Fruit fly (Drosophila melanogaster) whole organism, embryonic: ENCODE measurements around the gene Alg9.
A peak's percentile ranks its signal among the peaks of the same experiment; 100 is the strongest.

Source experiments
- Atf6 ChIP-seq: fragments of 200-800 bp; sonication (Bioruptor generic); IDR thresholded peaks from 2 replicates; pipeline ENCODE4 v1.3.6; 2022; ENCODE audit warnings: missing biosample characterization, missing genetic modification characterization
- B-H2 ChIP-seq: fragments of 200-800 bp; sonication (Bioruptor generic); optimal IDR thresholded peaks from 2 replicates; lab custom pipeline; 2018; ENCODE audit warnings: missing biosample characterization, mild to moderate bottlenecking, missing genetic modification characterization
- CG10274 ChIP-seq: fragments of 200-800 bp; sonication (Bioruptor generic); optimal IDR thresholded peaks from 3 replicates; lab custom pipeline; 2017; ENCODE audit warnings: missing biosample characterization, mild to moderate bottlenecking, missing genetic modification characterization
- CG1233 ChIP-seq: fragments of 200-800 bp; sonication (Bioruptor generic); optimal IDR thresholded peaks from 4 replicates; lab custom pipeline; 2018; ENCODE audit warnings: missing biosample characterization, mild to moderate bottlenecking, missing genetic modification characterization
- CG13624 ChIP-seq: fragments of 200-800 bp; sonication (Bioruptor generic); optimal IDR thresholded peaks from 2 replicates; lab custom pipeline; 2016; ENCODE audit warnings: missing biosample characterization, missing genetic modification characterization
- CG15514 ChIP-seq: fragments of 200-800 bp; sonication (Bioruptor generic); optimal IDR thresholded peaks from 3 replicates; lab custom pipeline; 2017; ENCODE audit warnings: missing biosample characterization, missing genetic modification characterization, mild to moderate bottlenecking, moderate library complexity, missing genetic modification reagents
- CG18476 ChIP-seq: fragments of 200-800 bp; sonication (Bioruptor generic); optimal IDR thresholded peaks from 2 replicates; lab custom pipeline; 2016; ENCODE audit warnings: missing biosample characterization, mild to moderate bottlenecking, missing genetic modification characterization
- CG18619 ChIP-seq: fragments of 200-800 bp; sonication (Bioruptor generic); optimal IDR thresholded peaks from 3 replicates; lab custom pipeline; 2017; ENCODE audit warnings: missing biosample characterization, mild to moderate bottlenecking, missing genetic modification characterization
- CG2120 ChIP-seq: fragments of 200-800 bp; sonication (Bioruptor generic); optimal IDR thresholded peaks from 3 replicates; lab custom pipeline; 2016; ENCODE audit warnings: missing biosample characterization, missing genetic modification characterization
- CG2199 ChIP-seq: fragments of 200-800 bp; sonication (Bioruptor generic); IDR thresholded peaks from 3 replicates; pipeline ENCODE4 v1.3.6; 2022; ENCODE audit warnings: missing biosample characterization, missing genetic modification characterization
- CG30431 ChIP-seq: fragments of 200-800 bp; sonication (Bioruptor generic); optimal IDR thresholded peaks from 2 replicates; lab custom pipeline; 2017; ENCODE audit warnings: missing biosample characterization, missing genetic modification characterization
- CG31224 ChIP-seq: fragments of 200-800 bp; sonication (Bioruptor generic); IDR thresholded peaks from 2 replicates; pipeline ENCODE4 v1.3.6; 2022; ENCODE audit warnings: missing biosample characterization, missing genetic modification characterization
- CG32532 ChIP-seq: fragments of 200-800 bp; sonication (Bioruptor generic); IDR thresholded peaks from 2 replicates; pipeline ENCODE4 v1.3.6; 2022; ENCODE audit warnings: missing biosample characterization, missing genetic modification characterization
- CG32772 ChIP-seq: fragments of 200-800 bp; sonication (Bioruptor generic); IDR thresholded peaks from 2 replicates; pipeline ENCODE4 v1.3.6; 2022; ENCODE audit warnings: missing biosample characterization, missing genetic modification characterization
- CG3281 ChIP-seq: fragments of 200-800 bp; sonication (Bioruptor generic); optimal IDR thresholded peaks from 3 replicates; lab custom pipeline; 2017; ENCODE audit warnings: missing biosample characterization, mild to moderate bottlenecking, missing genetic modification characterization
- CG34376 ChIP-seq: fragments of 200-800 bp; sonication (Bioruptor generic); optimal IDR thresholded peaks from 2 replicates; lab custom pipeline; 2018; ENCODE audit warnings: missing biosample characterization, mild to moderate bottlenecking, missing genetic modification characterization
- CG34422 ChIP-seq: fragments of 200-800 bp; sonication (Bioruptor generic); IDR thresholded peaks from 3 replicates; pipeline ENCODE4 v1.3.6; 2022; ENCODE audit warnings: missing biosample characterization, missing genetic modification characterization
- CG4282 ChIP-seq: fragments of 200-800 bp; sonication (Bioruptor generic); optimal IDR thresholded peaks from 2 replicates; lab custom pipeline; 2016; ENCODE audit warnings: missing biosample characterization, missing genetic modification characterization
- CG4617 ChIP-seq: fragments of 200-800 bp; sonication (Bioruptor generic); optimal IDR thresholded peaks from 3 replicates; lab custom pipeline; 2016; ENCODE audit warnings: missing biosample characterization, missing genetic modification characterization, borderline replicate concordance
- CG4854 ChIP-seq: fragments of 200-800 bp; sonication (Bioruptor generic); optimal IDR thresholded peaks from 2 replicates; lab custom pipeline; 2016; ENCODE audit warnings: missing biosample characterization, missing genetic modification characterization, inconsistent platforms
- CG5180 ChIP-seq: fragments of 200-800 bp; sonication (Bioruptor generic); optimal IDR thresholded peaks from 3 replicates; lab custom pipeline; 2017; ENCODE audit warnings: missing biosample characterization, missing genetic modification characterization, mild to moderate bottlenecking, moderate library complexity, missing genetic modification reagents
- CG6765 ChIP-seq: fragments of 200-800 bp; sonication (Bioruptor generic); optimal IDR thresholded peaks from 3 replicates; lab custom pipeline; 2017; ENCODE audit warnings: missing biosample characterization, mild to moderate bottlenecking, missing genetic modification characterization
- CG8290 ChIP-seq, 3 experiments: fragments of 200-800 bp; sonication (Bioruptor generic); optimal IDR thresholded peaks; 2 replicates each; lab custom pipeline; 2016 to 2019; ENCODE audit warnings: missing biosample characterization in 3 of 3, missing genetic modification characterization in 3 of 3, mild to moderate bottlenecking in 2 of 3, moderate library complexity in 1 of 3
- CG8388 ChIP-seq: fragments of 200-800 bp; sonication (Bioruptor generic); optimal IDR thresholded peaks from 2 replicates; lab custom pipeline; 2019; ENCODE audit warnings: missing biosample characterization, mild to moderate bottlenecking, missing genetic modification characterization, moderate library complexity
- CG9609 ChIP-seq: fragments of 200-800 bp; sonication (Bioruptor generic); optimal IDR thresholded peaks from 3 replicates; lab custom pipeline; 2016; ENCODE audit warnings: missing biosample characterization, missing genetic modification characterization
- CG9932 ChIP-seq: fragments of 200-800 bp; sonication (Bioruptor generic); IDR thresholded peaks from 2 replicates; pipeline ENCODE4 v1.3.6; 2022; ENCODE audit warnings: missing biosample characterization, missing genetic modification characterization
- CTCF ChIP-seq: fragments of 200-800 bp; sonication (Bioruptor generic); optimal IDR thresholded peaks from 2 replicates; lab custom pipeline; 2017; ENCODE audit warnings: missing biosample characterization, mild to moderate bottlenecking, missing genetic modification characterization, moderate library complexity
- Dad ChIP-seq: fragments of 200-800 bp; sonication (Bioruptor generic); optimal IDR thresholded peaks from 3 replicates; lab custom pipeline; 2016; ENCODE audit warnings: missing biosample characterization, missing genetic modification characterization
- Deaf1 ChIP-seq: fragments of 200-800 bp; optimal IDR thresholded peaks from 3 replicates; lab custom pipeline; 2019; ENCODE audit warnings: missing biosample characterization, mild to moderate bottlenecking, missing genetic modification characterization, moderate library complexity
- Ets65A ChIP-seq: fragments of 200-800 bp; sonication (Bioruptor generic); peaks from one replicate; lab custom pipeline; 2016; ENCODE audit warnings: missing biosample characterization, missing genetic modification characterization
- Fer2 ChIP-seq: fragments of 200-800 bp; sonication (Bioruptor generic); optimal IDR thresholded peaks from 2 replicates; lab custom pipeline; 2018; ENCODE audit warnings: missing biosample characterization, mild to moderate bottlenecking, missing genetic modification characterization, moderate library complexity
- H15 ChIP-seq: fragments of 200-800 bp; sonication (Bioruptor generic); IDR thresholded peaks from 3 replicates; pipeline ENCODE4 v1.3.6; 2022; ENCODE audit warnings: missing biosample characterization, missing genetic modification characterization
- Hr78 ChIP-seq, 2 experiments: fragments of 200-800 bp in 1 of 2; fragments of >200 bp in 1 of 2; sonication (Bioruptor generic) in 1 of 2; optimal IDR thresholded peaks; 2 replicates each; lab custom pipeline; 2017 to 2019; ENCODE audit warnings: missing biosample characterization in 2 of 2, missing genetic modification characterization in 2 of 2, mild to moderate bottlenecking in 1 of 2, moderate library complexity in 1 of 2
- NFAT ChIP-seq: fragments of 200-800 bp; sonication (Bioruptor generic); IDR thresholded peaks from 2 replicates; pipeline ENCODE4 v1.3.6; 2022; ENCODE audit warnings: missing biosample characterization, missing genetic modification characterization
- Nf-YB ChIP-seq: fragments of 200-800 bp; sonication (Bioruptor generic); optimal IDR thresholded peaks from 3 replicates; lab custom pipeline; 2019; ENCODE audit warnings: missing biosample characterization, mild to moderate bottlenecking, missing genetic modification characterization, moderate library complexity
- Nf-YC ChIP-seq: fragments of 200-800 bp; optimal IDR thresholded peaks from 3 replicates; lab custom pipeline; 2019; ENCODE audit warnings: missing biosample characterization, mild to moderate bottlenecking, missing genetic modification characterization, moderate library complexity
- NfI ChIP-seq: fragments of 200-800 bp; sonication (Bioruptor generic); optimal IDR thresholded peaks from 3 replicates; lab custom pipeline; 2018; ENCODE audit warnings: missing biosample characterization, mild to moderate bottlenecking, missing genetic modification characterization, moderate library complexity
- Sry-β ChIP-seq: fragments of 200-800 bp; sonication (Bioruptor generic); optimal IDR thresholded peaks from 2 replicates; lab custom pipeline; 2018; ENCODE audit warnings: missing biosample characterization, mild to moderate bottlenecking, missing genetic modification characterization, moderate library complexity
- Vsx1 ChIP-seq: fragments of 200-800 bp; sonication (Bioruptor generic); optimal IDR thresholded peaks from 2 replicates; lab custom pipeline; 2017; ENCODE audit warnings: missing biosample characterization, mild to moderate bottlenecking, missing genetic modification characterization, missing genetic modification reagents
- al ChIP-seq: fragments of 200-800 bp; sonication (Bioruptor generic); IDR thresholded peaks from 2 replicates; pipeline ENCODE4 v1.3.6; 2022; ENCODE audit warnings: missing biosample characterization, missing genetic modification characterization
- cad ChIP-seq: fragments of >200 bp; optimal IDR thresholded peaks from 2 replicates; lab custom pipeline; 2017; ENCODE audit warnings: missing biosample characterization, missing genetic modification characterization
- caup ChIP-seq: fragments of 200-800 bp; sonication (Bioruptor generic); optimal IDR thresholded peaks from 3 replicates; lab custom pipeline; 2017; ENCODE audit warnings: missing biosample characterization, mild to moderate bottlenecking, missing genetic modification characterization, moderate library complexity; ENCODE audit not compliant: severe bottlenecking
- ftz-f1 ChIP-seq: fragments of 200-800 bp; sonication (Bioruptor generic); optimal IDR thresholded peaks from 2 replicates; lab custom pipeline; 2016; ENCODE audit warnings: missing biosample characterization, missing genetic modification characterization
- gro ChIP-seq: fragments of 200-800 bp; sonication (Bioruptor generic); optimal IDR thresholded peaks from 2 replicates; lab custom pipeline; 2016; ENCODE audit warnings: missing biosample characterization, missing genetic modification characterization
- pho ChIP-seq: fragments of 200-800 bp; sonication (Bioruptor generic); optimal IDR thresholded peaks from 2 replicates; lab custom pipeline; 2016; ENCODE audit warnings: missing biosample characterization, missing genetic modification characterization
- shn ChIP-seq: fragments of 200-800 bp; sonication (Bioruptor generic); optimal IDR thresholded peaks from 3 replicates; lab custom pipeline; 2016; ENCODE audit warnings: missing biosample characterization, missing genetic modification characterization
- sob ChIP-seq: fragments of 200-800 bp; sonication (Bioruptor generic); IDR thresholded peaks from 2 replicates; pipeline ENCODE4 v1.3.6; 2022; ENCODE audit warnings: missing biosample characterization, missing genetic modification characterization
- stwl ChIP-seq: fragments of 200-800 bp; sonication (Bioruptor generic); optimal IDR thresholded peaks from 3 replicates; lab custom pipeline; 2018; ENCODE audit warnings: missing biosample characterization, mild to moderate bottlenecking, missing genetic modification characterization, moderate library complexity
- vvl ChIP-seq: fragments of 200-800 bp; sonication (Bioruptor generic); IDR thresholded peaks from 2 replicates; pipeline ENCODE4 v1.3.6; 2022; ENCODE audit warnings: missing biosample characterization, missing genetic modification characterization

Gene Alg9

DNA sequence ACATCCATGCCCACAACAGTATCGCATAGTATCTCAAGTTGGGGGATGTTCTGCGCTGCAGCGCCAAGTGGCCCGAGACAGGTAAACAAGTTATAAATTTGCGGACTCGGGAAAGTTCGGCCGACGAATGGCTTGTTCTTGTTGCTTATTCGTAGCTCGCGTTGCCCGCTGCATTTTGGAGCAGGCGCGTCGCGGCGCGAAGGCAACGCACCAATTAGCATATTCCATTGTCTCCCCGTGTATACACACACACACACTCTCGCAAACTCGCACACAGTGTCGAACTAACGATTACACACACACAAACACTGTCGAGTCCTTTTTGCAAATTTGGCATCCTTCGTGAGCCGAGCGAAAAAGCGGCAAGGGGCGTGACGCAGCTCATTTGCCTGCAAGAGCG, 32.4 kb upstream of the Alg9 start:
- TF ChIP-seq CG2199 (no peak), al (no peak), CG31224 (GFP tag; lab: Robert Waterston, UW) (no peak), pho (GFP tag; lab: Kevin White, UChicago) (no peak), Deaf1 (tag; lab: Kevin White, UChicago) (peak; percentile 83), CG4617 (GFP tag; lab: Kevin White, UChicago) (no peak), CG6765 (no peak), Nf-YC (tag; lab: Kevin White, UChicago) (peak; percentile 78), NfI (no peak), H15 (GFP tag; lab: Robert Waterston, UW) (no peak), Ets65A (peak; percentile 13), CG13624 (GFP tag; lab: Kevin White, UChicago) (no peak), CG9932 (GFP tag; lab: Robert Waterston, UW) (no peak), NFAT (GFP tag; lab: Robert Waterston, UW) (no peak), Nf-YB (GFP tag; lab: Kevin White, UChicago) (peak; percentile 65), CTCF (GFP tag; lab: Kevin White, UChicago) (no peak), CG32532 (GFP tag; lab: Robert Waterston, UW) (no peak)
- TF ChIP-seq, all 482 proteins: peak for 4

DNA sequence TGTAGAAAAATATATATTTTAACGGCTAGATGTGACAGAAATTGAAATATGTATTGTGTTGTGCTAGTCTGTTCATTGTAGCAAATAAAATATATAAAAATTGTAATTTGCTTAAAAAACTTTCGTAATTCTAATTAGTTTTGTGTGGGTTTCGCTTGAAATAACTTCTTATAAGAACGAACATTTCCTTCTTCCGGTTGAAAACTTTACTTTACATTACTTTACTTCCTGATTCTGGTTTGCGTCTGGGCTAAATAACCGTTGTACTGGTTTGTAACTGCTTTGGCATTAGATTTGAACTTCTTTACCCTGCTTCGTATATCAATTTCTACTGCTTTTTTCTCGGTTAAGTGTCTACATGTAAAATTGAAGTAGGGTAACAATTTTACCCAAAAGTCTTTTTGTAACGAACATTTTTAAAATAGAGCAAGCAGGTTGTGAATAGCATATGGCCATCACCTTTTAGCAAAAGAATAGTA, 27.6 kb upstream of the Alg9 start, which contains the start of gene lobo:
lobo (minus strand) TSS at position 51 of the 479 bp plus-strand sequence.
- TF ChIP-seq CG8388 = peak; percentile 8
- TF ChIP-seq CG34422 (GFP tag; lab: Robert Waterston, UW) = peak; percentile 68
- no peak for TF ChIP-seq CG6765
- peak; percentile 44 for TF ChIP-seq CG4854
- TF ChIP-seq CG32772 = 0 out of 2 replicates have a peak, but pooled peaks have one; percentile 16
- TF ChIP-seq vvl (GFP tag; lab: Robert Waterston, UW) = peak; percentile 34; the same call in 1 of the 2 replicates
- peak; percentile 57 for TF ChIP-seq gro (GFP tag; lab: Kevin White, UChicago)
- peak; percentile 30 for TF ChIP-seq Dad (GFP tag; lab: Kevin White, UChicago)
- TF ChIP-seq CG34376 (GFP tag; lab: Kevin White, UChicago) = peak; percentile 68
- peak; percentile 83 for TF ChIP-seq CG13624 (GFP tag; lab: Kevin White, UChicago)
- TF ChIP-seq shn (GFP tag; lab: Kevin White, UChicago) = peak; percentile 58
- TF ChIP-seq CG18619 (GFP tag; lab: Kevin White, UChicago) = peak; percentile 75
- TF ChIP-seq CG8290 (GFP tag; optimal IDR thresholded peaks at IDR 0.05; lab: Kevin White, UChicago) = peak; percentile 66
- peak in 1 of 2 experiments; percentile 79 for TF ChIP-seq CG8290 (tag; optimal IDR thresholded peaks at IDR 0.05; lab: Kevin White, UChicago)
- TF ChIP-seq CG18476 (GFP tag; lab: Kevin White, UChicago) = no peak
- TF ChIP-seq CG30431 (GFP tag; lab: Kevin White, UChicago) = peak; percentile 36
- no peak for TF ChIP-seq Hr78 (GFP tag; optimal IDR thresholded peaks at IDR 0.05; lab: Kevin White, UChicago)
- TF ChIP-seq CG3281 = peak; percentile 26
- peak; percentile 73 for TF ChIP-seq B-H2 (GFP tag; lab: Kevin White, UChicago)
- TF ChIP-seq CG9609 (GFP tag; lab: Kevin White, UChicago) = peak; percentile 63
- peak; percentile 43 for TF ChIP-seq CG15514 (GFP tag; lab: Kevin White, UChicago)
- TF ChIP-seq CG5180 (GFP tag; lab: Kevin White, UChicago) = peak; percentile 35
- TF ChIP-seq Sry-β = no peak
- peak; percentile 66 for TF ChIP-seq caup (GFP tag; lab: Kevin White, UChicago)
- peak; percentile 21 for TF ChIP-seq CG10274 (GFP tag; lab: Kevin White, UChicago)
- TF ChIP-seq sob (GFP tag; lab: Robert Waterston, UW) = peak; percentile 78
- peak; percentile 10 for TF ChIP-seq ftz-f1
- TF ChIP-seq CG1233 (GFP tag; lab: Kevin White, UChicago) = peak; percentile 68
- TF ChIP-seq stwl (tag; lab: Kevin White, UChicago) = peak; percentile 83
- TF ChIP-seq CG2120 = peak; percentile 55
- TF ChIP-seq NfI = peak; percentile 85
- TF ChIP-seq Vsx1 (GFP tag; lab: Kevin White, UChicago) = peak; percentile 34
- TF ChIP-seq Atf6 (GFP tag; lab: Robert Waterston, UW) = peak; percentile 66
- TF ChIP-seq Fer2 (tag; lab: Kevin White, UChicago) = peak; percentile 20
- no peak for TF ChIP-seq CG4282 (GFP tag; lab: Kevin White, UChicago)
- TF ChIP-seq cad (GFP tag; lab: Kevin White, UChicago) = no peak
